Fruit fly (Drosophila melanogaster) whole organism, pupa: ENCODE measurements around the gene CG15534.

Experiments used
- CG10348 ChIP-seq: fragments of 200-800 bp; sonication (Bioruptor generic); IDR thresholded peaks from 2 replicates; pipeline ENCODE4 v1.3.6; 2022; ENCODE audit warnings: missing biosample characterization, missing genetic modification characterization
- CG12605 ChIP-seq: fragments of 200-800 bp; sonication (Bioruptor generic); IDR thresholded peaks from 2 replicates; pipeline ENCODE4 v1.3.6; 2022; ENCODE audit warnings: missing biosample characterization, missing genetic modification characterization
- CG14655 ChIP-seq: fragments of 200-800 bp; sonication (Bioruptor generic); optimal IDR thresholded peaks from 3 replicates; lab custom pipeline; 2017; ENCODE audit warnings: mild to moderate bottlenecking, missing biosample characterization, missing genetic modification reagents, missing genetic modification characterization
- CG15710 ChIP-seq: fragments of 200-800 bp; sonication (Bioruptor generic); optimal IDR thresholded peaks from 2 replicates; lab custom pipeline; 2018; ENCODE audit warnings: missing biosample characterization, mild to moderate bottlenecking, missing genetic modification characterization, moderate library complexity
- CG17806 ChIP-seq: fragments of 200-800 bp; sonication (Bioruptor generic); optimal IDR thresholded peaks from 2 replicates; lab custom pipeline; 2018; ENCODE audit warnings: missing biosample characterization, mild to moderate bottlenecking, missing genetic modification characterization, moderate library complexity
- CG32121 ChIP-seq: fragments of 200-800 bp; sonication (Bioruptor generic); IDR thresholded peaks from 2 replicates; pipeline ENCODE4 v1.3.6; 2022; ENCODE audit warnings: missing biosample characterization, missing genetic modification characterization
- CG4496 ChIP-seq: fragments of 200-800 bp; sonication (Bioruptor generic); IDR thresholded peaks from 3 replicates; pipeline ENCODE4 v1.3.6; 2022; ENCODE audit warnings: missing biosample characterization, missing genetic modification characterization
- CG8301 ChIP-seq: fragments of 200-800 bp; sonication (Bioruptor generic); optimal IDR thresholded peaks from 2 replicates; lab custom pipeline; 2018; ENCODE audit warnings: missing biosample characterization, mild to moderate bottlenecking, missing genetic modification characterization
- CG9948 ChIP-seq: fragments of 200-800 bp; sonication (Bioruptor generic); optimal IDR thresholded peaks from 2 replicates; lab custom pipeline; 2018; ENCODE audit warnings: missing biosample characterization, mild to moderate bottlenecking, missing genetic modification characterization, moderate library complexity
- D1 ChIP-seq: fragments of 200-800 bp; sonication (Bioruptor generic); optimal IDR thresholded peaks from 2 replicates; lab custom pipeline; 2018; ENCODE audit warnings: missing biosample characterization, mild to moderate bottlenecking, missing genetic modification characterization, moderate library complexity
- Ets98B ChIP-seq: fragments of 200-800 bp; sonication (Bioruptor generic); IDR thresholded peaks from 2 replicates; pipeline ENCODE4 v1.3.6; 2022; ENCODE audit warnings: missing biosample characterization, missing genetic modification characterization
- Pif1A ChIP-seq: fragments of 200-800 bp; sonication (Bioruptor generic); optimal IDR thresholded peaks from 3 replicates; lab custom pipeline; 2016; ENCODE audit warnings: missing biosample characterization, missing genetic modification characterization
- Pif1B ChIP-seq: fragments of 200-800 bp; sonication (Bioruptor generic); optimal IDR thresholded peaks from 3 replicates; lab custom pipeline; 2016; ENCODE audit warnings: missing biosample characterization, missing genetic modification characterization
- Snoo ChIP-seq: fragments of 200-800 bp; sonication (Bioruptor generic); optimal IDR thresholded peaks from 3 replicates; lab custom pipeline; 2017; ENCODE audit warnings: missing biosample characterization, mild to moderate bottlenecking, missing genetic modification characterization, inconsistent platforms
- fd96Ca ChIP-seq: fragments of 200-800 bp; sonication (Bioruptor generic); IDR thresholded peaks from 3 replicates; pipeline ENCODE4 v1.3.6; 2022; ENCODE audit warnings: missing biosample characterization, missing genetic modification characterization
- gl ChIP-seq: fragments of 200-800 bp; sonication (Bioruptor generic); optimal IDR thresholded peaks from 2 replicates; lab custom pipeline; 2018; ENCODE audit warnings: missing biosample characterization, mild to moderate bottlenecking, missing genetic modification characterization
- rn ChIP-seq: fragments of 200-800 bp; sonication (Bioruptor generic); IDR thresholded peaks from 2 replicates; pipeline ENCODE4 v1.3.6; 2022; ENCODE audit warnings: missing biosample characterization, missing genetic modification characterization

CG15534 gene

dm6 chr3R:30476367-30476766 lies 44.5 kb downstream of the CG15534 start, which contains the start of gene spdo:
Gene spdo (plus strand): TSS chr3R:30476684.
- TF ChIP-seq CG9948 (tag; lab: Kevin White, UChicago) (no peak), D1 (no peak), CG14655 (GFP tag; lab: Kevin White, UChicago) (no peak), CG12605 (GFP tag; lab: Robert Waterston, UW) (no peak), Pif1A (GFP tag; lab: Kevin White, UChicago) (no peak), CG10348 (no peak), fd96Ca (GFP tag; lab: Robert Waterston, UW) (no peak), CG32121 (GFP tag; lab: Robert Waterston, UW) (no peak), CG8301 (tag; lab: Kevin White, UChicago) (no peak), gl (tag; lab: Kevin White, UChicago) (no peak), Snoo (tag; lab: Kevin White, UChicago) (no peak), Ets98B (GFP tag; lab: Robert Waterston, UW) (no peak), CG4496 (GFP tag; lab: Robert Waterston, UW) (no peak), Pif1B (GFP tag; lab: Kevin White, UChicago) (no peak), CG15710 (tag; lab: Kevin White, UChicago) (no peak), CG17806 (no peak), rn (no peak)
